Worm (Caenorhabditis elegans): ENCODE results near the gene W03C9.1.

ce11 chrII:11992701-11993100 lies 30.8 kb upstream of the W03C9.1 start, which contains the start of gene dhps-1:
- no peak for TF ChIP-seq zag-1 (tag; optimal IDR thresholded peaks at IDR 0.05)
- no peak for TF ChIP-seq egl-27 (tag; optimal IDR thresholded peaks at IDR 0.05)
- TF ChIP-seq fos-1 (tag; optimal IDR thresholded peaks at IDR 0.05), result no peak
- no peak for TF ChIP-seq nhr-11 (tag; optimal IDR thresholded peaks at IDR 0.05)

All from whole organism, L2 larva.